Fruit fly (Drosophila melanogaster) whole organism: ENCODE data around the gene Pmvk.

Experiments
- CG8478 ChIP-seq: fragments of >200 bp; optimal IDR thresholded peaks from 2 replicates; lab custom pipeline; 2018; ENCODE audit warnings: inconsistent platforms
- Dll ChIP-seq: fragments of >200 bp; optimal IDR thresholded peaks from 2 replicates; lab custom pipeline; 2017

- no peak for TF ChIP-seq Dll (lab: Kevin White, UChicago)
- no peak for TF ChIP-seq CG8478
These were observed 50.1 kb downstream of the Pmvk start, which contains the start of gene CG10165 for dm6 chr2L:19530092-19530491.
